Worm (Caenorhabditis elegans) whole organism, L2 larva: Measurements from ENCODE around the gene C16B8.4.

Experiments used
- C34F6.9 ChIP-seq: fragments of 150-350 bp; optimal IDR thresholded peaks from 2 replicates; lab custom pipeline; 2014; ENCODE audit warnings: missing biosample characterization, missing genetic modification characterization
- F13H6.1 ChIP-seq: sonication (generic microtip); optimal IDR thresholded peaks from 2 replicates; lab custom pipeline; 2016; ENCODE audit warnings: missing genetic modification characterization, missing compliant biosample characterization
- R02D3.7 ChIP-seq: fragments of 150-350 bp; optimal IDR thresholded peaks from 2 replicates; lab custom pipeline; 2014; ENCODE audit warnings: missing biosample characterization, missing genetic modification characterization
- ZK546.5 ChIP-seq: sonication (generic microtip); optimal IDR thresholded peaks from 2 replicates; lab custom pipeline; 2017; ENCODE audit warnings: missing biosample characterization, missing genetic modification characterization
- alr-1 ChIP-seq: fragments of 150-350 bp; optimal IDR thresholded peaks from 2 replicates; lab custom pipeline; 2014; ENCODE audit warnings: missing biosample characterization, missing genetic modification characterization
- aly-2 ChIP-seq: fragments of 150-350 bp; optimal IDR thresholded peaks from 2 replicates; lab custom pipeline; 2014; ENCODE audit warnings: missing biosample characterization, missing genetic modification characterization
- blmp-1 ChIP-seq: sonication (generic microtip); optimal IDR thresholded peaks from 2 replicates; lab custom pipeline; 2017; ENCODE audit warnings: missing genetic modification characterization, mild to moderate bottlenecking, missing compliant biosample characterization, antibody characterized with exemption, moderate library complexity; ENCODE audit not compliant: insufficient read depth
- ceh-16 ChIP-seq: fragments of 150-350 bp; optimal IDR thresholded peaks from 2 replicates; lab custom pipeline; 2014; ENCODE audit warnings: missing biosample characterization, missing genetic modification characterization
- ceh-82 ChIP-seq: fragments of 150-350 bp; optimal IDR thresholded peaks from 2 replicates; lab custom pipeline; 2014; ENCODE audit warnings: missing biosample characterization, missing genetic modification characterization
- crh-2 ChIP-seq: sonication (generic microtip); optimal IDR thresholded peaks from 2 replicates; lab custom pipeline; 2017; ENCODE audit warnings: missing biosample characterization, missing genetic modification characterization
- elt-1 ChIP-seq: fragments of 150-350 bp; optimal IDR thresholded peaks from 2 replicates; lab custom pipeline; 2014; ENCODE audit warnings: missing biosample characterization, missing genetic modification characterization
- elt-3 ChIP-seq: sonication (generic microtip); optimal IDR thresholded peaks from 2 replicates; lab custom pipeline; 2017; ENCODE audit warnings: missing biosample characterization, missing genetic modification characterization
- fos-1 ChIP-seq: fragments of 150-350 bp; optimal IDR thresholded peaks from 2 replicates; lab custom pipeline; 2014; ENCODE audit warnings: missing biosample characterization, missing genetic modification characterization
- gmeb-1 ChIP-seq: fragments of 150-350 bp; optimal IDR thresholded peaks from 2 replicates; lab custom pipeline; 2014; ENCODE audit warnings: missing biosample characterization, missing genetic modification characterization
- lin-11 ChIP-seq: fragments of 150-350 bp; sonication (generic microtip); optimal IDR thresholded peaks from 2 replicates; lab custom pipeline; 2014; ENCODE audit warnings: missing biosample characterization, missing genetic modification characterization, inconsistent platforms, mixed read lengths
- lin-39 ChIP-seq: fragments of 150-350 bp; optimal IDR thresholded peaks from 2 replicates; lab custom pipeline; 2014; ENCODE audit warnings: missing biosample characterization, missing genetic modification reagents, missing genetic modification characterization
- lsy-2 ChIP-seq, 2 experiments: fragments of 150-350 bp in 1 of 2; sonication (generic microtip) in 1 of 2; optimal IDR thresholded peaks; 2 replicates each; lab custom pipeline; 2014 to 2017; ENCODE audit warnings: missing biosample characterization in 2 of 2, missing genetic modification characterization in 2 of 2
- mab-5 ChIP-seq: fragments of 150-350 bp; optimal IDR thresholded peaks from 2 replicates; lab custom pipeline; 2014; ENCODE audit warnings: missing biosample characterization, missing genetic modification characterization
- mbf-1 ChIP-seq: sonication (generic microtip); optimal IDR thresholded peaks from 2 replicates; lab custom pipeline; 2017; ENCODE audit warnings: missing biosample characterization, missing genetic modification characterization
- mdl-1 ChIP-seq, 2 experiments: fragments of 150-350 bp in 1 of 2; sonication (generic microtip) in 1 of 2; optimal IDR thresholded peaks; 2 replicates each; lab custom pipeline; 2017; ENCODE audit warnings: missing biosample characterization in 2 of 2, missing genetic modification characterization in 2 of 2
- nhr-10 ChIP-seq: sonication (generic microtip); optimal IDR thresholded peaks from 2 replicates; lab custom pipeline; 2017; ENCODE audit warnings: missing biosample characterization, missing genetic modification characterization
- nhr-12 ChIP-seq: fragments of 150-350 bp; optimal IDR thresholded peaks from 2 replicates; lab custom pipeline; 2014; ENCODE audit warnings: missing biosample characterization, missing genetic modification characterization
- nhr-129 ChIP-seq: fragments of 150-350 bp; optimal IDR thresholded peaks from 2 replicates; lab custom pipeline; 2014; ENCODE audit warnings: missing biosample characterization, missing genetic modification characterization
- nhr-21 ChIP-seq: fragments of 150-350 bp; optimal IDR thresholded peaks from 2 replicates; lab custom pipeline; 2014; ENCODE audit warnings: missing biosample characterization, missing genetic modification characterization
- nhr-237 ChIP-seq: fragments of 150-350 bp; optimal IDR thresholded peaks from 2 replicates; lab custom pipeline; 2014; ENCODE audit warnings: missing biosample characterization, missing genetic modification characterization
- nhr-25 ChIP-seq: fragments of 150-350 bp; sonication (generic microtip); optimal IDR thresholded peaks from 3 replicates; lab custom pipeline; 2014; ENCODE audit warnings: missing biosample characterization, missing genetic modification characterization
- nhr-6 ChIP-seq: fragments of 150-350 bp; optimal IDR thresholded peaks from 2 replicates; lab custom pipeline; 2014; ENCODE audit warnings: missing biosample characterization, missing genetic modification characterization
- nhr-77 ChIP-seq: fragments of 150-350 bp; optimal IDR thresholded peaks from 2 replicates; lab custom pipeline; 2014; ENCODE audit warnings: missing biosample characterization, missing genetic modification characterization
- skn-1 ChIP-seq: sonication (generic microtip); optimal IDR thresholded peaks from 2 replicates; lab custom pipeline; 2017; ENCODE audit warnings: missing biosample characterization, missing genetic modification characterization
- sma-3 ChIP-seq: sonication (generic microtip); optimal IDR thresholded peaks from 2 replicates; lab custom pipeline; 2016; ENCODE audit warnings: missing genetic modification reagents, missing genetic modification characterization, missing compliant biosample characterization
- sma-9 ChIP-seq, 2 experiments: fragments of 150-350 bp in 1 of 2; sonication (generic microtip) in 1 of 2; optimal IDR thresholded peaks; 2 replicates each; lab custom pipeline; 2014 to 2016; ENCODE audit warnings: missing genetic modification characterization in 2 of 2, mild to moderate bottlenecking in 1 of 2, missing biosample characterization in 1 of 2, missing compliant biosample characterization in 1 of 2, missing genetic modification reagents in 1 of 2, moderate library complexity in 1 of 2
- snpc-4 ChIP-seq: fragments of 150-350 bp; optimal IDR thresholded peaks from 2 replicates; lab custom pipeline; 2014; ENCODE audit warnings: missing biosample characterization, missing genetic modification characterization
- unc-39 ChIP-seq: fragments of 150-350 bp; optimal IDR thresholded peaks from 2 replicates; lab custom pipeline; 2014; ENCODE audit warnings: missing biosample characterization, missing genetic modification characterization
- unc-55 ChIP-seq: fragments of 150-350 bp; sonication (generic microtip); optimal IDR thresholded peaks from 3 replicates; lab custom pipeline; 2014; ENCODE audit warnings: missing biosample characterization, missing genetic modification reagents, missing genetic modification characterization
- unc-62 ChIP-seq: fragments of 150-350 bp; optimal IDR thresholded peaks from 2 replicates; lab custom pipeline; 2014; ENCODE audit warnings: missing biosample characterization, missing genetic modification reagents, missing genetic modification characterization
- zag-1 ChIP-seq: fragments of 150-350 bp; optimal IDR thresholded peaks from 2 replicates; lab custom pipeline; 2014; ENCODE audit warnings: missing biosample characterization, missing genetic modification characterization
- ztf-11 ChIP-seq: sonication (generic microtip); optimal IDR thresholded peaks from 2 replicates; lab custom pipeline; 2017; ENCODE audit warnings: missing biosample characterization, missing genetic modification characterization
- ztf-4 ChIP-seq: fragments of 150-350 bp; optimal IDR thresholded peaks from 2 replicates; lab custom pipeline; 2014; ENCODE audit warnings: missing biosample characterization, missing genetic modification characterization

Gene C16B8.4

ce11 chrX:3994418-3994817 lies 21.0 kb upstream of the C16B8.4 start:
- peak; percentile 21 for TF ChIP-seq fos-1 (tag; lab: Kevin White, UChicago)
- no peak for TF ChIP-seq F13H6.1 (tag; lab: Kevin White, UChicago)

DNA sequence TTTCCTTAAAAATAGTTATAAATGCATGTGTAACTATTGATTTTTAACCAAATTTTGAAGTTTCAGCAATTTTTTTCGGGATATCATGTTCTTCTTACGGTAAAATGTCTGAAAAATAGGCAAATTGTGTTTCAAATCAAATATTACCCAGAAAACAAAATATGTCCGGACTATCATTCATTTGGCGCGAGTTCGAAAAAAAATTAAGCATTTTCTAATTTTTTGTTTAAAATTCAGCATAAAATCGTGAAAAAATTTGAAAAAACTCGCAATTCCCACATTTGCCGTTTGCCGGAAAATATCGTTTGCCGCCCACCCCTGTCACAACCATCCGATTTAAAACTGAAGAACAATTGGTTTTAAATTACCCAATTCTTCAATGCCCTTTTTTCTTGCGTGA lies 18.2 kb upstream of the C16B8.4 start:
- no peak for TF ChIP-seq nhr-6 (tag; lab: Kevin White, UChicago)
- no peak for TF ChIP-seq lsy-2 (tag; optimal IDR thresholded peaks at IDR 0.05; lab: Kevin White, UChicago)
- no peak for TF ChIP-seq R02D3.7 (tag; lab: Kevin White, UChicago)
- TF ChIP-seq zag-1, result no peak
- TF ChIP-seq elt-3 (tag; lab: Kevin White, UChicago), result no peak
- TF ChIP-seq fos-1 (tag; lab: Kevin White, UChicago), result no peak
- no peak for TF ChIP-seq unc-39 (tag; lab: Kevin White, UChicago)
- TF ChIP-seq snpc-4, result no peak
- no peak for TF ChIP-seq alr-1
- no peak for TF ChIP-seq nhr-77 (tag; lab: Kevin White, UChicago)
- no peak for TF ChIP-seq mbf-1 (tag; lab: Kevin White, UChicago)
- TF ChIP-seq mdl-1 (tag; optimal IDR thresholded peaks at IDR 0.05; lab: Kevin White, UChicago), result no peak
- TF ChIP-seq ZK546.5, result no peak
- TF ChIP-seq unc-62 (GFP tag; lab: Kevin White, UChicago), result no peak
- TF ChIP-seq lin-11 (tag; lab: Kevin White, UChicago), result no peak

ce11 chrX:3990941-3991340 lies 17.5 kb upstream of the C16B8.4 start:
- TF ChIP-seq R02D3.7 (tag; lab: Kevin White, UChicago) (no peak), aly-2 (tag; lab: Kevin White, UChicago) (no peak), lin-11 (tag; lab: Kevin White, UChicago) (no peak), gmeb-1 (tag; lab: Kevin White, UChicago) (no peak), elt-1 (tag; lab: Kevin White, UChicago) (no peak), alr-1 (no peak), ztf-11 (tag; lab: Kevin White, UChicago) (no peak), lsy-2 (tag; optimal IDR thresholded peaks at IDR 0.05; lab: Kevin White, UChicago) (no peak), zag-1 (no peak), mdl-1 (tag; optimal IDR thresholded peaks at IDR 0.05; lab: Kevin White, UChicago) (no peak), blmp-1 (tag; lab: Kevin White, UChicago) (no peak), nhr-6 (tag; lab: Kevin White, UChicago) (no peak), skn-1 (tag; lab: Kevin White, UChicago) (no peak), sma-9 (GFP tag; optimal IDR thresholded peaks at IDR 0.05; lab: Kevin White, UChicago) (no peak), sma-9 (tag; optimal IDR thresholded peaks at IDR 0.05; lab: Kevin White, UChicago) (no peak), unc-55 (GFP tag; lab: Kevin White, UChicago) (no peak), nhr-237 (tag; lab: Kevin White, UChicago) (no peak), unc-39 (tag; lab: Kevin White, UChicago) (no peak)
- TF ChIP-seq, all 48 proteins: peak for 0

- TF ChIP-seq unc-55 (GFP tag; lab: Kevin White, UChicago), result peak; percentile 5
- TF ChIP-seq C34F6.9 (tag; lab: Kevin White, UChicago), result peak; percentile 12
- TF ChIP-seq nhr-12 (tag; lab: Kevin White, UChicago), result no peak
- peak; percentile 2 for TF ChIP-seq nhr-129 (tag; lab: Kevin White, UChicago)
- TF ChIP-seq crh-2 (tag; lab: Kevin White, UChicago), result no peak
- peak; percentile 7 for TF ChIP-seq sma-9 (GFP tag; optimal IDR thresholded peaks at IDR 0.05; lab: Kevin White, UChicago)
- TF ChIP-seq sma-9 (tag; optimal IDR thresholded peaks at IDR 0.05; lab: Kevin White, UChicago), result no peak
These were observed 17.1 kb upstream of the C16B8.4 start for ce11 chrX:3990495-3990894.

ce11 chrX:3988575-3988974 lies 15.1 kb upstream of the C16B8.4 start:
- TF ChIP-seq ZK546.5 (no peak), ztf-4 (tag; lab: Kevin White, UChicago) (no peak), nhr-10 (tag; lab: Kevin White, UChicago) (no peak), unc-62 (GFP tag; lab: Kevin White, UChicago) (no peak), lin-11 (tag; lab: Kevin White, UChicago) (no peak), mab-5 (tag; lab: Kevin White, UChicago) (no peak), ceh-82 (no peak), nhr-25 (tag; lab: Kevin White, UChicago) (no peak), aly-2 (tag; lab: Kevin White, UChicago) (no peak), nhr-129 (tag; lab: Kevin White, UChicago) (no peak), sma-9 (GFP tag; optimal IDR thresholded peaks at IDR 0.05; lab: Kevin White, UChicago) (no peak), sma-9 (tag; optimal IDR thresholded peaks at IDR 0.05; lab: Kevin White, UChicago) (no peak), nhr-21 (tag; lab: Kevin White, UChicago) (no peak), lsy-2 (tag; optimal IDR thresholded peaks at IDR 0.05; lab: Kevin White, UChicago) (no peak), ceh-16 (tag; lab: Kevin White, UChicago) (no peak), lin-39 (tag; lab: Kevin White, UChicago) (no peak), C34F6.9 (tag; lab: Kevin White, UChicago) (no peak), sma-3 (no peak), ztf-11 (tag; lab: Kevin White, UChicago) (no peak), unc-55 (GFP tag; lab: Kevin White, UChicago) (no peak)
